Fruit fly (Drosophila melanogaster): ENCODE data around the gene Sec13.

Sec13 gene

dm6 chr3R:23398979-23399378 is 42.9 kb downstream of the Sec13 start:
- TF ChIP-seq cic (GFP tag; optimal IDR thresholded peaks at IDR 0.05) (no peak), CG33017 (tag; optimal IDR thresholded peaks at IDR 0.05) (no peak), toe (GFP tag; optimal IDR thresholded peaks at IDR 0.05) (no peak), CG14711 (tag; optimal IDR thresholded peaks at IDR 0.05) (no peak), bab1 (GFP tag; optimal IDR thresholded peaks at IDR 0.05) (no peak), kay (GFP tag; ENCODE audit: borderline replicate concordance) (no peak), CG7045 (GFP tag; optimal IDR thresholded peaks at IDR 0.05) (no peak), Crg-1 (GFP tag; optimal IDR thresholded peaks at IDR 0.05) (no peak), ovo (GFP tag; optimal IDR thresholded peaks at IDR 0.05) (no peak), CG1620 (GFP tag; optimal IDR thresholded peaks at IDR 0.05) (no peak), CG7101 (tag; optimal IDR thresholded peaks at IDR 0.05) (no peak), Mnt (GFP tag; optimal IDR thresholded peaks at IDR 0.05) (no peak), pad (GFP tag; optimal IDR thresholded peaks at IDR 0.05) (no peak), CG12768 (GFP tag; optimal IDR thresholded peaks at IDR 0.05) (no peak)

dm6 chr3R:23399679-23400078 is 43.6 kb downstream of the Sec13 start:
- TF ChIP-seq pad (GFP tag; optimal IDR thresholded peaks at IDR 0.05), result no peak
- TF ChIP-seq Hr96 (GFP tag; optimal IDR thresholded peaks at IDR 0.05), result no peak
- no peak for TF ChIP-seq cnc (optimal IDR thresholded peaks at IDR 0.05)
- TF ChIP-seq tj (GFP tag; optimal IDR thresholded peaks at IDR 0.05), result no peak
- TF ChIP-seq CG33017 (tag; optimal IDR thresholded peaks at IDR 0.05), result no peak
- TF ChIP-seq Mnt (GFP tag; optimal IDR thresholded peaks at IDR 0.05), result no peak
- TF ChIP-seq bab1 (GFP tag; optimal IDR thresholded peaks at IDR 0.05), result no peak
- TF ChIP-seq ovo (GFP tag; optimal IDR thresholded peaks at IDR 0.05), result no peak
- TF ChIP-seq toe (GFP tag; optimal IDR thresholded peaks at IDR 0.05), result no peak
- no peak for TF ChIP-seq CG11617 (GFP tag; optimal IDR thresholded peaks at IDR 0.05)
- TF ChIP-seq CG5204 (GFP tag; optimal IDR thresholded peaks at IDR 0.05), result no peak
- no peak for TF ChIP-seq CG12768 (GFP tag; optimal IDR thresholded peaks at IDR 0.05)
- no peak for TF ChIP-seq kay (GFP tag; ENCODE audit: borderline replicate concordance)
- TF ChIP-seq Crg-1 (GFP tag; optimal IDR thresholded peaks at IDR 0.05), result no peak

- TF ChIP-seq kay (GFP tag; ENCODE audit: borderline replicate concordance) (no peak), bab1 (GFP tag; optimal IDR thresholded peaks at IDR 0.05) (no peak), CG1620 (GFP tag; optimal IDR thresholded peaks at IDR 0.05) (no peak), Hr96 (GFP tag; optimal IDR thresholded peaks at IDR 0.05) (no peak), ovo (GFP tag; optimal IDR thresholded peaks at IDR 0.05) (no peak), toe (GFP tag; optimal IDR thresholded peaks at IDR 0.05) (no peak), CG7045 (GFP tag; optimal IDR thresholded peaks at IDR 0.05) (no peak), CG5204 (GFP tag; optimal IDR thresholded peaks at IDR 0.05) (no peak), cnc (optimal IDR thresholded peaks at IDR 0.05) (no peak), CG12768 (GFP tag; optimal IDR thresholded peaks at IDR 0.05) (no peak), Crg-1 (GFP tag; optimal IDR thresholded peaks at IDR 0.05) (no peak), CG7101 (tag; optimal IDR thresholded peaks at IDR 0.05) (no peak)
Measured at dm6 chr3R:23401519-23401918, 45.4 kb downstream of the Sec13 start.

dm6 chr3R:23402508-23402907 is 46.4 kb downstream of the Sec13 start, which contains the start of gene Ir94d:
TSS of gene Ir94d (plus strand) at chr3R:23402808.
- no peak for TF ChIP-seq pad (GFP tag; optimal IDR thresholded peaks at IDR 0.05)
- no peak for TF ChIP-seq Hr96 (GFP tag; optimal IDR thresholded peaks at IDR 0.05)
- TF ChIP-seq Mnt (GFP tag; optimal IDR thresholded peaks at IDR 0.05), result no peak
- TF ChIP-seq CG11617 (GFP tag; optimal IDR thresholded peaks at IDR 0.05), result no peak
- no peak for TF ChIP-seq cic (GFP tag; optimal IDR thresholded peaks at IDR 0.05)
- TF ChIP-seq Crg-1 (GFP tag; optimal IDR thresholded peaks at IDR 0.05), result no peak
- TF ChIP-seq CG7045 (GFP tag; optimal IDR thresholded peaks at IDR 0.05), result no peak
- no peak for TF ChIP-seq toe (GFP tag; optimal IDR thresholded peaks at IDR 0.05)
- TF ChIP-seq CG1620 (GFP tag; optimal IDR thresholded peaks at IDR 0.05), result no peak
- no peak for TF ChIP-seq ovo (GFP tag; optimal IDR thresholded peaks at IDR 0.05)
- TF ChIP-seq CG14711 (tag; optimal IDR thresholded peaks at IDR 0.05), result no peak
- TF ChIP-seq CG33017 (tag; optimal IDR thresholded peaks at IDR 0.05), result no peak
- no peak for TF ChIP-seq CG12768 (GFP tag; optimal IDR thresholded peaks at IDR 0.05)
- no peak for TF ChIP-seq cnc (optimal IDR thresholded peaks at IDR 0.05)
- no peak for TF ChIP-seq CG5204 (GFP tag; optimal IDR thresholded peaks at IDR 0.05)
- no peak for TF ChIP-seq Clk (GFP tag; optimal IDR thresholded peaks at IDR 0.05)
- TF ChIP-seq bab1 (GFP tag; optimal IDR thresholded peaks at IDR 0.05), result no peak

dm6 chr3R:23403628-23404027 is 47.5 kb downstream of the Sec13 start, which contains the start of gene CG17380:
TSS of gene CG17380 (minus strand) at chr3R:23403728.
- TF ChIP-seq CG7101 (tag; optimal IDR thresholded peaks at IDR 0.05), result no peak
- no peak for TF ChIP-seq CG12768 (GFP tag; optimal IDR thresholded peaks at IDR 0.05)
- TF ChIP-seq CG1620 (GFP tag; optimal IDR thresholded peaks at IDR 0.05), result no peak
- no peak for TF ChIP-seq kay (GFP tag; ENCODE audit: borderline replicate concordance)
- TF ChIP-seq Mnt (GFP tag; optimal IDR thresholded peaks at IDR 0.05), result no peak
- no peak for TF ChIP-seq toe (GFP tag; optimal IDR thresholded peaks at IDR 0.05)
- no peak for TF ChIP-seq pad (GFP tag; optimal IDR thresholded peaks at IDR 0.05)
- no peak for TF ChIP-seq ovo (GFP tag; optimal IDR thresholded peaks at IDR 0.05)

DNA sequence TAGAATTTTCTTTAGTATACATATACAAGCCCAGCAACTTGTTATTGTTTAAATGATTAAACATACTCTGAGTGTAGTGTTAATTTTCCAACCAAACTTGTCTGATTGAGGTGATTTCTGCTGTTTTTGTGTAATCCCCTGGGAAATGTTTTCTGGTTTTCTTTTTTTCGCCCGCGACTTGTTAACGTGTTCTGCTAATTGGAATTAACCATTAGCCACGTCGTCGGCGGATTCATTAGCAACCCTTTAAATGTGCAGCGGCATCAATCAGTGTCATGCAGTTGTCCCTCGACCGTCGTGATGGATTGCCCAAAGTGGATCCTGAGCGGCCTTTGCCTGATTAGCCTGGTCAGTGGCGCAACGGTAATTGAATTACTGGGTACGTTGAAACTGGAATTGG is 49.1 kb downstream of the Sec13 start, which contains the start of gene Ir94e:
Gene Ir94e, plus strand, starts transcription at position 301 of the 400 bp plus-strand sequence.
- TF ChIP-seq kay (GFP tag; ENCODE audit: borderline replicate concordance) (no peak), CG14711 (tag; optimal IDR thresholded peaks at IDR 0.05) (no peak), Hr96 (GFP tag; optimal IDR thresholded peaks at IDR 0.05) (no peak), ovo (GFP tag; optimal IDR thresholded peaks at IDR 0.05) (no peak), Mnt (GFP tag; optimal IDR thresholded peaks at IDR 0.05) (no peak), CG7045 (GFP tag; optimal IDR thresholded peaks at IDR 0.05) (no peak), cnc (optimal IDR thresholded peaks at IDR 0.05) (no peak), CG11617 (GFP tag; optimal IDR thresholded peaks at IDR 0.05) (no peak), CG1620 (GFP tag; optimal IDR thresholded peaks at IDR 0.05) (no peak), toe (GFP tag; optimal IDR thresholded peaks at IDR 0.05) (no peak), CG12768 (GFP tag; optimal IDR thresholded peaks at IDR 0.05) (no peak), bab1 (GFP tag; optimal IDR thresholded peaks at IDR 0.05) (no peak), tj (GFP tag; optimal IDR thresholded peaks at IDR 0.05) (no peak), pad (GFP tag; optimal IDR thresholded peaks at IDR 0.05) (no peak), cic (GFP tag; optimal IDR thresholded peaks at IDR 0.05) (no peak), CG7101 (tag; optimal IDR thresholded peaks at IDR 0.05) (no peak)

Data from whole organism, adult.